Fruit fly (Drosophila melanogaster) whole organism, wandering third instar larva: ENCODE data around the gene CG9926.

Experiments
- Dfd ChIP-seq: fragments of >200 bp; optimal IDR thresholded peaks from 2 replicates; lab custom pipeline; 2017; ENCODE audit warnings: missing biosample characterization, missing genetic modification characterization
- Hr83 ChIP-seq: fragments of 200-300 bp; sonication (Bioruptor generic); optimal IDR thresholded peaks from 2 replicates; lab custom pipeline; 2016; ENCODE audit warnings: missing biosample characterization, mild to moderate bottlenecking, missing genetic modification characterization, moderate library complexity; ENCODE audit not compliant: poor library complexity, severe bottlenecking
- Jra ChIP-seq: sonication (Bioruptor generic); optimal IDR thresholded peaks from 2 replicates; lab custom pipeline; 2016; ENCODE audit warnings: missing biosample characterization, missing genetic modification characterization
- Myc ChIP-seq: fragments of >200 bp; optimal IDR thresholded peaks from 2 replicates; lab custom pipeline; 2017
- br ChIP-seq: fragments of 200-800 bp; sonication (Bioruptor generic); optimal IDR thresholded peaks from 2 replicates; lab custom pipeline; 2016; ENCODE audit warnings: missing biosample characterization, missing genetic modification characterization
- foxo ChIP-seq, 2 experiments: fragments of 200-800 bp; sonication (Bioruptor generic); optimal IDR thresholded peaks; 2 replicates in 1 of 2; 3 replicates in 1 of 2; lab custom pipeline; 2016 to 2017; ENCODE audit warnings: missing biosample characterization in 2 of 2, missing genetic modification characterization in 2 of 2
- h ChIP-seq: fragments of 200-800 bp; sonication (Bioruptor generic); optimal IDR thresholded peaks from 3 replicates; lab custom pipeline; 2016; ENCODE audit warnings: missing biosample characterization, mild to moderate bottlenecking, missing genetic modification characterization
- psq ChIP-seq: fragments of 200-800 bp; sonication (Bioruptor generic); optimal IDR thresholded peaks from 3 replicates; lab custom pipeline; 2017; ENCODE audit warnings: missing biosample characterization, mild to moderate bottlenecking, missing genetic modification characterization, moderate library complexity
- rgr ChIP-seq: fragments of 200-800 bp; sonication (Bioruptor generic); optimal IDR thresholded peaks from 3 replicates; lab custom pipeline; 2016; ENCODE audit warnings: missing biosample characterization, mild to moderate bottlenecking, missing genetic modification characterization
- sage ChIP-seq: fragments of 200-800 bp; sonication (Bioruptor generic); optimal IDR thresholded peaks from 2 replicates; lab custom pipeline; 2016; ENCODE audit warnings: missing biosample characterization, mild to moderate bottlenecking, missing genetic modification characterization
- sv ChIP-seq: fragments of 200-800 bp; sonication (Bioruptor generic); optimal IDR thresholded peaks from 3 replicates; lab custom pipeline; 2016; ENCODE audit warnings: missing biosample characterization, missing genetic modification characterization

- TF ChIP-seq foxo (GFP tag; optimal IDR thresholded peaks at IDR 0.05; lab: Kevin White, UChicago) (no peak), sv (GFP tag; lab: Kevin White, UChicago) (no peak), br (GFP tag; lab: Kevin White, UChicago) (no peak), Hr83 (GFP tag; lab: Kevin White, UChicago) (no peak), psq (GFP tag; lab: Kevin White, UChicago) (no peak), rgr (GFP tag; lab: Kevin White, UChicago) (no peak), Myc (lab: Kevin White, UChicago) (no peak), Dfd (GFP tag; lab: Kevin White, UChicago) (no peak), h (no peak), Jra (GFP tag; lab: Kevin White, UChicago) (no peak), sage (GFP tag; lab: Kevin White, UChicago) (no peak)
Observed at dm6 chr3R:13971728-13972448, 20.9 kb upstream of the CG9926 start.
